Fruit fly (Drosophila melanogaster): ENCODE data around the gene CG12516.

DNA sequence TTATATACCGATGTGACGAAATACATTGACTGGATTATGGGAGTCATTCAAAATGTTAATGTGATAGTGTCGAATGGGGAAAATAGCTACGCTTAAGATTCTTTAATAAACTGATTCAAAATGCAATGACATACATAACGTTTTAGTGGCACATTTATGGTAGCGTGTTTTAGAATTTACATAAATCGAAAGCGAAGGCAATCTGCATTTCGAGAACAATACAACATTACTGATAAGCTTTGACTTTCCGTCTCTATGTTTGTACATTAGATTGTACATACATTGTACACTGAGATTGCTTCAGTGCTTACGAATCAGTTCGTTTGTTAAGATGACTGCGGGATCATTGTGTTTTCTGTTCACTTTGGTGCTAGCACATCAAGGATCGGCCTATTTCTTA lies 21.0 kb downstream of the CG12516 start, which contains the start of gene CG34437:
- TF ChIP-seq Pif1A (GFP tag; optimal IDR thresholded peaks at IDR 0.05) (no peak), EcR (GFP tag; optimal IDR thresholded peaks at IDR 0.05) (no peak), CG32121 (GFP tag; IDR thresholded peaks at IDR 0.05) (no peak), gl (tag; optimal IDR thresholded peaks at IDR 0.05) (no peak), Pif1B (GFP tag; optimal IDR thresholded peaks at IDR 0.05) (no peak), CG34367 (tag; optimal IDR thresholded peaks at IDR 0.05) (no peak), CG13204 (GFP tag; optimal IDR thresholded peaks at IDR 0.05) (no peak), CG8159 (tag; optimal IDR thresholded peaks at IDR 0.05) (no peak), CG4496 (GFP tag; IDR thresholded peaks at IDR 0.05) (no peak), Ets98B (GFP tag; IDR thresholded peaks at IDR 0.05) (no peak), CG15710 (tag; optimal IDR thresholded peaks at IDR 0.05) (no peak), D1 (tag; optimal IDR thresholded peaks at IDR 0.05) (no peak), Snoo (tag; optimal IDR thresholded peaks at IDR 0.05) (no peak)

Measured in whole organism, pupa.